Fruit fly (Drosophila melanogaster): ENCODE measurements around the gene twit.

dm6 chr2L:20885889-20886507 is 33.6 kb downstream of the twit start:
- TF ChIP-seq CG8478 (optimal IDR thresholded peaks at IDR 0.05) (no peak), pan (optimal IDR thresholded peaks at IDR 0.05) (no peak), psq (optimal IDR thresholded peaks at IDR 0.05) (no peak), EcR (GFP tag; optimal IDR thresholded peaks at IDR 0.05) (no peak), usp (GFP tag; optimal IDR thresholded peaks at IDR 0.05) (no peak)

Data from whole organism.